Worm (Caenorhabditis elegans) whole organism, midembryonic: ENCODE results near the gene M05D6.2.

Source experiments
- T22C8.4 ChIP-seq: fragments of 200-800 bp; sonication (Bioruptor generic); IDR thresholded peaks from 2 replicates; pipeline ENCODE4 v1.3.6; 2022; ENCODE audit warnings: missing genetic modification characterization, missing compliant biosample characterization
- cog-1 ChIP-seq: sonication (generic microtip); optimal IDR thresholded peaks from 2 replicates; lab custom pipeline; 2016; ENCODE audit warnings: missing genetic modification characterization, missing compliant biosample characterization
- tab-1 ChIP-seq: fragments of 200-800 bp; sonication (Bioruptor generic); IDR thresholded peaks from 2 replicates; pipeline ENCODE4 v1.3.6; 2022; ENCODE audit warnings: missing genetic modification characterization, missing compliant biosample characterization
- ztf-29 ChIP-seq: fragments of 200-800 bp; sonication (Bioruptor generic); IDR thresholded peaks from 2 replicates; pipeline ENCODE4 v1.3.6; 2022; ENCODE audit warnings: missing genetic modification reagents, missing genetic modification characterization, missing compliant biosample characterization

DNA sequence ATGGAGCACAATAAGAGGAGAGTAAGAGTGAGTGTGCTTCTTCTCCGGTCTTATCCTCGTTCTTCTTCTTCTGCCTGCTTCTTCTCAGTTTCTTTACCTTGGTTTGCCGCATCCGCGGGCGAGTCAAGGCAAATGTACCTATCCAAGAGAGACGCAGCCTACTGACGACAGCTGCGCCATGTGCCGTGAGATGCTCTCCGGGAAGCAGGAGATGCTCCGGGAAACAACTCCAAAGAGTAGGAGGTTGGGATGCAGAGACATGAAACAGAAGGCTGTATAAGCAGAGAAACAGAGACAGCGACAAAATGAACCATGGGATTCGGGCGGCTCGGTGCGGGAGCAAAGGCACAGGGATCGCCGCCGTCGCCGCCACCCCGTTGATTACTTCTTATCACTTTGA is 31.1 kb downstream of the M05D6.2 start:
- TF ChIP-seq cog-1 (tag; lab: Kevin White, UChicago), result no peak
- no peak for TF ChIP-seq T22C8.4 (GFP tag; lab: Robert Waterston, UW)
- TF ChIP-seq ztf-29 (GFP tag; lab: Robert Waterston, UW), result no peak
- no peak for TF ChIP-seq tab-1 (GFP tag; lab: Robert Waterston, UW)
